Worm (Caenorhabditis elegans) whole organism, L4 larva: ENCODE data around the gene fbxa-206.
A peak's percentile ranks its signal among the peaks of the same experiment; 100 is the strongest.

ENCODE experiments used
- F10B5.3 ChIP-seq: sonication (generic microtip); optimal IDR thresholded peaks from 2 replicates; lab custom pipeline; 2016; ENCODE audit warnings: mild to moderate bottlenecking, missing genetic modification characterization, missing compliant biosample characterization
- R02D3.7 ChIP-seq: fragments of 150-350 bp; sonication (generic microtip); optimal IDR thresholded peaks from 3 replicates; lab custom pipeline; 2014; ENCODE audit warnings: missing biosample characterization, missing genetic modification characterization
- Y105C5A.15 ChIP-seq: fragments of 200-800 bp; sonication (Bioruptor generic); IDR thresholded peaks from 2 replicates; pipeline ENCODE4 v1.3.6; 2022; ENCODE audit warnings: missing genetic modification characterization, missing compliant biosample characterization
- Y48G9A.11 ChIP-seq: fragments of 200-800 bp; sonication (Bioruptor generic); IDR thresholded peaks from 2 replicates; pipeline ENCODE4 v1.3.6; 2022; ENCODE audit warnings: missing genetic modification reagents, missing genetic modification characterization, missing compliant biosample characterization
- ZK337.2 ChIP-seq: fragments of 200-800 bp; sonication (Bioruptor generic); IDR thresholded peaks from 2 replicates; pipeline ENCODE4 v1.3.6; 2022; ENCODE audit warnings: missing genetic modification reagents, missing genetic modification characterization, missing compliant biosample characterization
- ZK546.5 ChIP-seq, 2 experiments: sonication (generic microtip); optimal IDR thresholded peaks; 2 replicates each; lab custom pipeline; 2017; ENCODE audit warnings: missing biosample characterization in 2 of 2, missing genetic modification characterization in 2 of 2
- aha-1 ChIP-seq: fragments of 150-350 bp; peaks from one replicate; lab custom pipeline; 2014; ENCODE audit warnings: missing biosample characterization, missing genetic modification characterization
- aly-2 ChIP-seq: sonication (generic microtip); optimal IDR thresholded peaks from 2 replicates; lab custom pipeline; 2018; ENCODE audit warnings: missing biosample characterization, missing genetic modification characterization
- ama-1 ChIP-seq: fragments of 150-350 bp; optimal IDR thresholded peaks from 2 replicates; lab custom pipeline; 2014; ENCODE audit warnings: inconsistent platforms, mixed read lengths
- attf-4 ChIP-seq: sonication (generic microtip); optimal IDR thresholded peaks from 3 replicates; lab custom pipeline; 2017; ENCODE audit warnings: missing biosample characterization, missing genetic modification characterization
- ceh-28 ChIP-seq: fragments of 150-350 bp; optimal IDR thresholded peaks from 2 replicates; lab custom pipeline; 2014; ENCODE audit warnings: missing biosample characterization, missing genetic modification reagents, missing genetic modification characterization
- ceh-32 ChIP-seq: sonication (generic microtip); optimal IDR thresholded peaks from 2 replicates; lab custom pipeline; 2016; ENCODE audit warnings: mild to moderate bottlenecking, missing genetic modification characterization, missing compliant biosample characterization; ENCODE audit not compliant: poor library complexity
- ceh-62 ChIP-seq: sonication (generic microtip); optimal IDR thresholded peaks from 2 replicates; lab custom pipeline; 2017; ENCODE audit warnings: missing biosample characterization, missing genetic modification characterization
- daf-12 ChIP-seq: fragments of 150-350 bp; optimal IDR thresholded peaks from 2 replicates; lab custom pipeline; 2014; ENCODE audit warnings: missing biosample characterization, missing genetic modification reagents, missing genetic modification characterization
- dmd-6 ChIP-seq: fragments of 200-800 bp; sonication (Bioruptor generic); IDR thresholded peaks from 2 replicates; pipeline ENCODE4 v1.3.6; 2022; ENCODE audit warnings: missing genetic modification reagents, missing genetic modification characterization, missing compliant biosample characterization
- dmd-8 ChIP-seq: fragments of 200-800 bp; sonication (Bioruptor generic); IDR thresholded peaks from 2 replicates; pipeline ENCODE4 v1.3.6; 2022; ENCODE audit warnings: missing genetic modification characterization, missing compliant biosample characterization
- dpl-1 ChIP-seq: fragments of 150-350 bp; optimal IDR thresholded peaks from 2 replicates; lab custom pipeline; 2014; ENCODE audit warnings: missing biosample characterization, missing genetic modification reagents, missing genetic modification characterization
- fos-1 ChIP-seq: fragments of 150-350 bp; optimal IDR thresholded peaks from 2 replicates; lab custom pipeline; 2014; ENCODE audit warnings: missing biosample characterization, missing genetic modification characterization
- gei-8 ChIP-seq: fragments of 200-800 bp; sonication (Bioruptor generic); optimal IDR thresholded peaks from 2 replicates; lab custom pipeline; 2018; ENCODE audit warnings: mild to moderate bottlenecking, missing genetic modification characterization, missing compliant biosample characterization
- hlh-11 ChIP-seq: fragments of 200-800 bp; sonication (Bioruptor generic); optimal IDR thresholded peaks from 2 replicates; lab custom pipeline; 2018; ENCODE audit warnings: mild to moderate bottlenecking, missing genetic modification characterization, missing compliant biosample characterization
- hlh-30 ChIP-seq: sonication (generic microtip); optimal IDR thresholded peaks from 2 replicates; lab custom pipeline; 2017; ENCODE audit warnings: antibody characterized with exemption, mild to moderate bottlenecking, missing genetic modification characterization, missing compliant biosample characterization; ENCODE audit not compliant: insufficient read depth
- hmg-1.1 ChIP-seq: fragments of 200-800 bp; sonication (Bioruptor generic); IDR thresholded peaks from 2 replicates; pipeline ENCODE4 v1.3.6; 2022; ENCODE audit warnings: missing genetic modification reagents, missing genetic modification characterization, missing compliant biosample characterization
- lir-3 ChIP-seq: sonication (generic microtip); optimal IDR thresholded peaks from 2 replicates; lab custom pipeline; 2016; ENCODE audit warnings: mild to moderate bottlenecking, missing genetic modification characterization, missing compliant biosample characterization
- lsy-2 ChIP-seq, 2 experiments: fragments of 150-350 bp in 1 of 2; sonication (generic microtip) in 1 of 2; optimal IDR thresholded peaks; 2 replicates each; lab custom pipeline; 2014 to 2017; ENCODE audit warnings: missing biosample characterization in 2 of 2, missing genetic modification characterization in 2 of 2
- madf-9 ChIP-seq: fragments of 200-800 bp; sonication (Bioruptor generic); conservative IDR thresholded peaks from 2 replicates; pipeline ENCODE4 v1.3.6; 2022; ENCODE audit warnings: missing genetic modification reagents, missing genetic modification characterization, missing compliant biosample characterization
- mep-1 ChIP-seq: fragments of 150-350 bp; sonication (generic microtip); optimal IDR thresholded peaks from 3 replicates; lab custom pipeline; 2014; ENCODE audit warnings: missing biosample characterization, missing genetic modification characterization
- mxl-3 ChIP-seq: fragments of 200-800 bp; sonication (Bioruptor generic); optimal IDR thresholded peaks from 2 replicates; lab custom pipeline; 2018; ENCODE audit warnings: mild to moderate bottlenecking, missing genetic modification characterization, missing compliant biosample characterization
- nhr-11 ChIP-seq: fragments of 150-350 bp; optimal IDR thresholded peaks from 2 replicates; lab custom pipeline; 2014; ENCODE audit warnings: missing biosample characterization, missing genetic modification characterization
- nhr-111 ChIP-seq: fragments of 200-800 bp; sonication (Bioruptor generic); optimal IDR thresholded peaks from 2 replicates; lab custom pipeline; 2018; ENCODE audit warnings: mild to moderate bottlenecking, missing genetic modification characterization, missing compliant biosample characterization
- nhr-28 ChIP-seq: fragments of 150-350 bp; optimal IDR thresholded peaks from 2 replicates; lab custom pipeline; 2014; ENCODE audit warnings: missing biosample characterization, missing genetic modification characterization
- nhr-6 ChIP-seq: fragments of 150-350 bp; optimal IDR thresholded peaks from 2 replicates; lab custom pipeline; 2014; ENCODE audit warnings: missing biosample characterization, missing genetic modification characterization
- nhr-76 ChIP-seq: fragments of 150-350 bp; optimal IDR thresholded peaks from 2 replicates; lab custom pipeline; 2014; ENCODE audit warnings: missing biosample characterization, missing genetic modification characterization
- pha-4 ChIP-seq, 2 experiments: fragments of 150-350 bp in 1 of 2; fragments of 200-800 bp in 1 of 2; sonication (Bioruptor generic) in 1 of 2; IDR thresholded peaks in 1 of 2; optimal IDR thresholded peaks in 1 of 2; 2 replicates each; pipeline versions ENCODE4 v1.3.6 to Lab custom; 2014 to 2022; ENCODE audit warnings: missing genetic modification characterization in 2 of 2, missing genetic modification reagents in 2 of 2, missing biosample characterization in 1 of 2, missing compliant biosample characterization in 1 of 2
- pqm-1 ChIP-seq: sonication (generic microtip); optimal IDR thresholded peaks from 2 replicates; lab custom pipeline; 2017; ENCODE audit warnings: missing biosample characterization, missing genetic modification characterization
- saeg-2 ChIP-seq: fragments of 200-800 bp; sonication (Bioruptor generic); IDR thresholded peaks from 2 replicates; pipeline ENCODE4 v1.3.6; 2022; ENCODE audit warnings: missing genetic modification reagents, missing genetic modification characterization, missing compliant biosample characterization
- spr-1 ChIP-seq: sonication (generic microtip); optimal IDR thresholded peaks from 2 replicates; lab custom pipeline; 2016; ENCODE audit warnings: mild to moderate bottlenecking, missing genetic modification characterization, missing compliant biosample characterization
- unc-62 ChIP-seq, 3 experiments: fragments of 150-350 bp in 1 of 3; sonication (generic microtip); optimal IDR thresholded peaks in 2 of 3; peaks in 1 of 3; 1 replicate in 1 of 3; 2 replicates in 2 of 3; lab custom pipeline; 2014 to 2017; ENCODE audit warnings: missing biosample characterization in 3 of 3, missing genetic modification characterization in 3 of 3, missing genetic modification reagents in 3 of 3, missing genotype in 1 of 3
- vab-7 ChIP-seq: fragments of 200-800 bp; sonication (Bioruptor generic); IDR thresholded peaks from 2 replicates; pipeline ENCODE4 v1.3.6; 2022; ENCODE audit warnings: missing genetic modification reagents, missing genetic modification characterization, missing compliant biosample characterization
- zip-2 ChIP-seq: fragments of 150-350 bp; optimal IDR thresholded peaks from 2 replicates; lab custom pipeline; 2014; ENCODE audit warnings: missing biosample characterization, missing genetic modification characterization
- ztf-11 ChIP-seq: fragments of 150-350 bp; optimal IDR thresholded peaks from 2 replicates; lab custom pipeline; 2014; ENCODE audit warnings: missing biosample characterization, missing genetic modification characterization

Gene fbxa-206

ce11 chrV:16911934-16912333 lies 6.3 kb downstream of the fbxa-206 start, which contains the start of gene nhr-116:
nhr-116 (plus strand) TSS chrV:16912234.
- TF ChIP-seq mep-1 (tag; lab: Kevin White, UChicago) (no peak), aly-2 (no peak), ceh-62 (tag; lab: Kevin White, UChicago) (no peak), hlh-30 (no peak), daf-12 (tag; lab: Kevin White, UChicago) (no peak), attf-4 (no peak), R02D3.7 (tag; lab: Kevin White, UChicago) (no peak), lir-3 (tag; lab: Kevin White, UChicago) (no peak), Y105C5A.15 (GFP tag; lab: Robert Waterston, UW) (no peak), hmg-1.1 (GFP tag; lab: Robert Waterston, UW) (no peak), saeg-2 (GFP tag; lab: Robert Waterston, UW) (no peak), spr-1 (tag; lab: Kevin White, UChicago) (no peak), vab-7 (no peak)

ce11 chrV:16911294-16911693 lies 7.0 kb downstream of the fbxa-206 start:
- TF ChIP-seq dmd-6 (GFP tag; lab: Robert Waterston, UW) (peak; percentile 54; the same call in 1 of the 2 replicates), pqm-1 (tag; lab: Kevin White, UChicago) (peak; percentile 69), nhr-28 (tag; lab: Kevin White, UChicago) (peak; percentile 49), hlh-30 (no peak)

- TF ChIP-seq dmd-6 (GFP tag; lab: Robert Waterston, UW) (0 out of 2 replicates have a peak, but pooled peaks have one; percentile 20), hlh-11 (no peak)
These were observed 7.4 kb downstream of the fbxa-206 start for ce11 chrV:16910864-16911263.

ce11 chrV:16909871-16910270 lies 8.4 kb downstream of the fbxa-206 start, which contains the start of gene F09C6.16:
F09C6.16 (minus strand) TSS chrV:16909971.
- TF ChIP-seq nhr-6 (tag; lab: Kevin White, UChicago) (no peak), unc-62 (GFP tag; optimal IDR thresholded peaks at IDR 0.05 in 1 of 2; lab: Kevin White, UChicago) (peak in 1 of 2 experiments; percentile 6), unc-62 (tag; optimal IDR thresholded peaks at IDR 0.05; lab: Kevin White, UChicago) (no peak), lsy-2 (tag; optimal IDR thresholded peaks at IDR 0.05; lab: Kevin White, UChicago) (no peak), attf-4 (no peak), zip-2 (tag; lab: Kevin White, UChicago) (no peak), ama-1 (lab: Kevin White, UChicago) (no peak)

- TF ChIP-seq ZK546.5 (tag; optimal IDR thresholded peaks at IDR 0.05; lab: Kevin White, UChicago) (no peak), nhr-28 (tag; lab: Kevin White, UChicago) (no peak)
These were observed 13.7 kb downstream of the fbxa-206 start, which contains the start of gene nhr-262 for ce11 chrV:16904612-16905011. nhr-262 (plus strand) TSS chrV:16904912.

- no peak for TF ChIP-seq ceh-32 (tag; lab: Kevin White, UChicago)
These were observed 15.6 kb downstream of the fbxa-206 start, which contains the start of gene srd-68 for ce11 chrV:16902726-16903125. srd-68 (minus strand) TSS chrV:16902826.

ce11 chrV:16899355-16899754 lies 18.9 kb downstream of the fbxa-206 start, which contains the start of gene fbxa-45:
fbxa-45 (minus strand) TSS chrV:16899455.
- TF ChIP-seq aha-1 (tag; lab: Kevin White, UChicago) (no peak), vab-7 (no peak), ztf-11 (tag; lab: Kevin White, UChicago) (no peak), ceh-28 (tag; lab: Kevin White, UChicago) (no peak), unc-62 (GFP tag; optimal IDR thresholded peaks at IDR 0.05 in 1 of 2; lab: Kevin White, UChicago) (no peak), unc-62 (tag; optimal IDR thresholded peaks at IDR 0.05; lab: Kevin White, UChicago) (no peak), Y48G9A.11 (GFP tag; lab: Robert Waterston, UW) (no peak), ZK337.2 (GFP tag; lab: Robert Waterston, UW) (no peak), fos-1 (tag; lab: Kevin White, UChicago) (no peak), nhr-11 (tag; lab: Kevin White, UChicago) (no peak), gei-8 (no peak), F10B5.3 (tag; lab: Kevin White, UChicago) (no peak), pha-4 (GFP tag; IDR thresholded peaks at IDR 0.05; lab: Robert Waterston, UW) (no peak), pha-4 (tag; optimal IDR thresholded peaks at IDR 0.05; lab: Kevin White, UChicago) (no peak), nhr-111 (no peak), dpl-1 (GFP tag; lab: Kevin White, UChicago) (no peak), madf-9 (GFP tag; lab: Robert Waterston, UW) (no peak), nhr-76 (tag; lab: Kevin White, UChicago) (no peak), dmd-8 (GFP tag; lab: Robert Waterston, UW) (no peak), mxl-3 (no peak)
